Worm (Caenorhabditis elegans) whole organism, young adult: Measurements from ENCODE around the gene K01A2.5.

ENCODE experiments used
- B0019.2 ChIP-seq: fragments of 200-800 bp; sonication (Bioruptor generic); conservative IDR thresholded peaks from 2 replicates; pipeline ENCODE4 v1.3.6; 2022; ENCODE audit warnings: missing genetic modification reagents, missing genetic modification characterization, missing compliant biosample characterization
- C17E4.6 ChIP-seq: fragments of 200-800 bp; sonication (Bioruptor generic); IDR thresholded peaks from 2 replicates; pipeline ENCODE4 v1.3.6; 2022; ENCODE audit warnings: missing genetic modification reagents, missing genetic modification characterization, missing compliant biosample characterization
- F10E7.11 ChIP-seq: sonication (generic microtip); optimal IDR thresholded peaks from 2 replicates; lab custom pipeline; 2017; ENCODE audit warnings: mild to moderate bottlenecking, missing genetic modification characterization, moderate library complexity, missing compliant biosample characterization
- F22D6.2 ChIP-seq: sonication (generic microtip); optimal IDR thresholded peaks from 2 replicates; lab custom pipeline; 2016; ENCODE audit warnings: mild to moderate bottlenecking, missing genetic modification characterization, missing compliant biosample characterization
- F37B4.10 ChIP-seq: fragments of 200-800 bp; sonication (Bioruptor generic); IDR thresholded peaks from 2 replicates; pipeline ENCODE4 v1.3.6; 2022; ENCODE audit warnings: missing genetic modification characterization, missing compliant biosample characterization
- F49E8.2 ChIP-seq: sonication (generic microtip); optimal IDR thresholded peaks from 3 replicates; lab custom pipeline; 2017; ENCODE audit warnings: missing genetic modification characterization, mild to moderate bottlenecking, missing compliant biosample characterization, antibody characterized with exemption, moderate library complexity; ENCODE audit not compliant: insufficient read depth
- F52B5.7 ChIP-seq: sonication (generic microtip); optimal IDR thresholded peaks from 2 replicates; lab custom pipeline; 2016; ENCODE audit warnings: mild to moderate bottlenecking, missing genetic modification characterization, missing compliant biosample characterization
- T26A5.8 ChIP-seq: sonication (generic microtip); optimal IDR thresholded peaks from 2 replicates; lab custom pipeline; 2016; ENCODE audit warnings: missing genetic modification characterization, missing compliant biosample characterization
- Y95B8A.8 ChIP-seq: fragments of 200-800 bp; sonication (Bioruptor generic); IDR thresholded peaks from 2 replicates; pipeline ENCODE4 v1.3.6; 2022; ENCODE audit warnings: missing genetic modification reagents, missing genetic modification characterization, missing compliant biosample characterization
- ama-1 ChIP-seq, 3 experiments: fragments of 150-350 bp in 1 of 3; sonication (generic microtip) in 2 of 3; optimal IDR thresholded peaks; 2 replicates each; lab custom pipeline; 2014 to 2018; ENCODE audit warnings: missing biosample characterization in 2 of 3, missing genetic modification characterization in 2 of 3, missing genetic modification reagents in 2 of 3
- attf-6 ChIP-seq: fragments of 200-800 bp; sonication (Bioruptor generic); IDR thresholded peaks from 2 replicates; pipeline ENCODE4 v1.3.6; 2022; ENCODE audit warnings: missing genetic modification reagents, missing genetic modification characterization, missing compliant biosample characterization
- ceh-100 ChIP-seq: fragments of 200-800 bp; sonication (Bioruptor generic); IDR thresholded peaks from 2 replicates; pipeline ENCODE4 v1.3.6; 2022; ENCODE audit warnings: missing genetic modification reagents, missing genetic modification characterization, missing compliant biosample characterization
- ceh-27 ChIP-seq: fragments of 200-800 bp; sonication (Bioruptor generic); optimal IDR thresholded peaks from 2 replicates; lab custom pipeline; 2018; ENCODE audit warnings: mild to moderate bottlenecking, missing genetic modification characterization, moderate library complexity, missing compliant biosample characterization
- ceh-79 ChIP-seq: sonication (generic microtip); optimal IDR thresholded peaks from 2 replicates; lab custom pipeline; 2017; ENCODE audit warnings: mild to moderate bottlenecking, missing genetic modification characterization, missing compliant biosample characterization
- die-1 ChIP-seq: sonication (generic microtip); optimal IDR thresholded peaks from 2 replicates; lab custom pipeline; 2016; ENCODE audit warnings: missing genotype, mild to moderate bottlenecking, missing genetic modification characterization, missing compliant biosample characterization
- egl-44 ChIP-seq: fragments of 200-800 bp; sonication (Bioruptor generic); IDR thresholded peaks from 2 replicates; pipeline ENCODE4 v1.3.6; 2022; ENCODE audit warnings: missing genetic modification reagents, missing genetic modification characterization, missing compliant biosample characterization
- him-1 ChIP-seq: sonication (generic microtip); optimal IDR thresholded peaks from 2 replicates; lab custom pipeline; 2016; ENCODE audit warnings: missing genotype, missing genetic modification reagents, missing genetic modification characterization, missing compliant biosample characterization
- lag-1 ChIP-seq: fragments of 200-800 bp; sonication (Bioruptor generic); IDR thresholded peaks from 2 replicates; pipeline ENCODE4 v1.3.6; 2022; ENCODE audit warnings: missing genetic modification reagents, missing genetic modification characterization, missing compliant biosample characterization
- let-607 ChIP-seq, 2 experiments: fragments of 200-800 bp in 1 of 2; sonication (Bioruptor generic) in 1 of 2; sonication (generic microtip) in 1 of 2; optimal IDR thresholded peaks; 2 replicates each; lab custom pipeline; 2016 to 2018; ENCODE audit warnings: mild to moderate bottlenecking in 2 of 2, missing compliant biosample characterization in 2 of 2, missing genetic modification characterization in 2 of 2, moderate library complexity in 2 of 2, missing genotype in 1 of 2
- lin-26 ChIP-seq: fragments of 200-800 bp; sonication (Bioruptor generic); IDR thresholded peaks from 2 replicates; pipeline ENCODE4 v1.3.6; 2022; ENCODE audit warnings: missing genetic modification reagents, missing genetic modification characterization, missing compliant biosample characterization
- lin-35 ChIP-seq, 3 experiments: fragments of 150-350 bp in 2 of 3; sonication (generic microtip) in 1 of 3; optimal IDR thresholded peaks; 2 replicates each; lab custom pipeline; 2014 to 2018; ENCODE audit warnings: missing biosample characterization in 3 of 3, missing genetic modification characterization in 3 of 3, missing genetic modification reagents in 3 of 3
- lin-40 ChIP-seq: sonication (generic microtip); optimal IDR thresholded peaks from 2 replicates; lab custom pipeline; 2016; ENCODE audit warnings: missing genetic modification characterization, mild to moderate bottlenecking, missing compliant biosample characterization, missing genotype, missing genetic modification reagents
- madf-10 ChIP-seq: sonication (generic microtip); optimal IDR thresholded peaks from 2 replicates; lab custom pipeline; 2016; ENCODE audit warnings: mild to moderate bottlenecking, missing genetic modification characterization, missing compliant biosample characterization
- mcd-1 ChIP-seq: fragments of 200-800 bp; sonication (Bioruptor generic); IDR thresholded peaks from 2 replicates; pipeline ENCODE4 v1.3.6; 2022; ENCODE audit warnings: missing genetic modification reagents, missing genetic modification characterization, missing compliant biosample characterization
- mes-4 ChIP-seq: sonication (generic microtip); optimal IDR thresholded peaks from 2 replicates; lab custom pipeline; 2016; ENCODE audit warnings: missing genotype, missing genetic modification characterization, missing compliant biosample characterization
- nfya-2 ChIP-seq: fragments of 200-800 bp; sonication (Bioruptor generic); IDR thresholded peaks from 2 replicates; pipeline ENCODE4 v1.3.6; 2022; ENCODE audit warnings: missing genetic modification reagents, missing genetic modification characterization, missing compliant biosample characterization
- nfyb-1 ChIP-seq: fragments of 200-800 bp; sonication (Bioruptor generic); IDR thresholded peaks from 2 replicates; pipeline ENCODE4 v1.3.6; 2022; ENCODE audit warnings: missing genetic modification reagents, missing genetic modification characterization, missing compliant biosample characterization
- nhr-120 ChIP-seq: fragments of 200-800 bp; sonication (Bioruptor generic); IDR thresholded peaks from 2 replicates; pipeline ENCODE4 v1.3.6; 2022; ENCODE audit warnings: missing genetic modification characterization, missing compliant biosample characterization
- nhr-27 ChIP-seq: fragments of 200-800 bp; sonication (Bioruptor generic); optimal IDR thresholded peaks from 2 replicates; lab custom pipeline; 2018; ENCODE audit warnings: mild to moderate bottlenecking, missing genetic modification characterization, moderate library complexity, missing compliant biosample characterization
- nhr-80 ChIP-seq: sonication (generic microtip); optimal IDR thresholded peaks from 2 replicates; lab custom pipeline; 2016; ENCODE audit warnings: missing genetic modification characterization, missing compliant biosample characterization
- nhr-90 ChIP-seq: sonication (generic microtip); optimal IDR thresholded peaks from 2 replicates; lab custom pipeline; 2016; ENCODE audit warnings: missing genotype, mild to moderate bottlenecking, missing genetic modification characterization, missing compliant biosample characterization
- sea-2 ChIP-seq: fragments of 200-800 bp; sonication (Bioruptor generic); IDR thresholded peaks from 2 replicates; pipeline ENCODE4 v1.3.6; 2022; ENCODE audit warnings: missing genetic modification characterization, missing compliant biosample characterization
- snpc-1.1 ChIP-seq: sonication (generic microtip); optimal IDR thresholded peaks from 2 replicates; lab custom pipeline; 2017; ENCODE audit warnings: missing genetic modification characterization, mild to moderate bottlenecking, missing compliant biosample characterization, antibody characterized with exemption, moderate library complexity, missing genotype, missing genetic modification reagents; ENCODE audit not compliant: insufficient read depth
- snpc-3.4 ChIP-seq: sonication (generic microtip); optimal IDR thresholded peaks from 2 replicates; lab custom pipeline; 2017; ENCODE audit warnings: missing genetic modification characterization, mild to moderate bottlenecking, missing compliant biosample characterization, antibody characterized with exemption, moderate library complexity, missing genotype, missing genetic modification reagents
- sptf-2 ChIP-seq: fragments of 200-800 bp; sonication (Bioruptor generic); optimal IDR thresholded peaks from 2 replicates; lab custom pipeline; 2018; ENCODE audit warnings: mild to moderate bottlenecking, missing genetic modification characterization, missing compliant biosample characterization
- unc-130 ChIP-seq: sonication (generic microtip); optimal IDR thresholded peaks from 2 replicates; lab custom pipeline; 2016; ENCODE audit warnings: missing genetic modification reagents, missing genetic modification characterization, missing compliant biosample characterization
- zfh-2 ChIP-seq: fragments of 200-800 bp; sonication (Bioruptor generic); conservative IDR thresholded peaks from 2 replicates; pipeline ENCODE4 v1.3.6; 2022; ENCODE audit warnings: missing genetic modification reagents, missing genetic modification characterization, missing compliant biosample characterization
- zim-3 ChIP-seq: sonication (generic microtip); optimal IDR thresholded peaks from 2 replicates; lab custom pipeline; 2017; ENCODE audit warnings: mild to moderate bottlenecking, missing genetic modification characterization, moderate library complexity, missing compliant biosample characterization
- ztf-28 ChIP-seq: fragments of 200-800 bp; sonication (Bioruptor generic); IDR thresholded peaks from 2 replicates; pipeline ENCODE4 v1.3.6; 2022; ENCODE audit warnings: missing genetic modification reagents, missing genetic modification characterization, missing compliant biosample characterization
- ztf-3 ChIP-seq: fragments of 200-800 bp; sonication (Bioruptor generic); optimal IDR thresholded peaks from 2 replicates; lab custom pipeline; 2018; ENCODE audit warnings: mild to moderate bottlenecking, missing genetic modification characterization, missing compliant biosample characterization
- ztf-6 ChIP-seq: fragments of 200-800 bp; sonication (Bioruptor generic); IDR thresholded peaks from 2 replicates; pipeline ENCODE4 v1.3.6; 2022; ENCODE audit warnings: missing genetic modification reagents, missing genetic modification characterization, missing compliant biosample characterization

Gene K01A2.5

ce11 chrII:334828-335227, 33.8 kb downstream of the K01A2.5 start (continued):
- TF ChIP-seq let-607 (tag; optimal IDR thresholded peaks at IDR 0.05; lab: Kevin White, UChicago) (no peak), ztf-6 (GFP tag; lab: Robert Waterston, UW) (no peak), F10E7.11 (tag; lab: Kevin White, UChicago) (no peak), snpc-3.4 (no peak)

DNA sequence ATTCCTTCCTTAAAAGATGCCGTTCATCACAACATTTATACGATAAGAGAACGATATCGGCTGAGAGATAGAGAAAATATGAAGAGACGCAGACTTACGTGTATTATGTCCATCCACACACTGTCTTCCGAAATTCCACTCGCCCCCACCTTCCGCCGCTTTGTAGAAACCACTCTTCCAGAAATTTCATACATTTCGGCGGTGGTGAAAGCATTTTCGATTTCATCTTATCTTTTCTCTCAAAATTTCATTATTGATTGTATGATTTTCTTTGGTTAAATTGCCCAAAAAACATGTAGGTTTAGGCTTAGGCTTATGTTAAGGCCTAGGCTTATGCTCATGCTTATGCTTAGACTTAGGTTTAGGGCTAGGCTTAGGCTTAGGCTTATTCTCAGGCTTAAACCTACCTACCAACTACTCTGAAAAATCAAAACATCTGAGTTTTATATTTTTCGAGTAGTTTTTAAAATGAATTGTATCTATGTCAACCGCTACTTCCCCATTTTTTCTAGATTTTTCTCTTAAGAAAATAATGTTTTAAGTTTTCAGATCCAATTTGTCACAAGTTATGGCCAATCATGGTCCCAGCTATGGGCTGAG, 36.3 kb downstream of the K01A2.5 start, which contains the start of gene cpn-2:
TSS of gene cpn-2 (plus strand) at position 550 of the 600 bp plus-strand sequence.
- TF ChIP-seq ceh-27 (no peak), ceh-100 (GFP tag; lab: Robert Waterston, UW) (no peak), F37B4.10 (no peak), B0019.2 (GFP tag; lab: Robert Waterston, UW) (no peak), zfh-2 (GFP tag; lab: Robert Waterston, UW) (no peak), mcd-1 (GFP tag; lab: Robert Waterston, UW) (no peak), let-607 (tag; optimal IDR thresholded peaks at IDR 0.05; lab: Kevin White, UChicago) (no peak), nhr-90 (tag; lab: Kevin White, UChicago) (no peak), Y95B8A.8 (GFP tag; lab: Robert Waterston, UW) (no peak), unc-130 (GFP tag; lab: Kevin White, UChicago) (no peak), sptf-2 (GFP tag; lab: Kevin White, UChicago) (no peak), madf-10 (no peak), attf-6 (GFP tag; lab: Robert Waterston, UW) (no peak), lin-35 (GFP tag; optimal IDR thresholded peaks at IDR 0.05; lab: Kevin White, UChicago) (no peak), ztf-28 (GFP tag; lab: Robert Waterston, UW) (no peak), T26A5.8 (tag; lab: Kevin White, UChicago) (no peak), egl-44 (GFP tag; lab: Robert Waterston, UW) (no peak), die-1 (tag; lab: Kevin White, UChicago) (no peak)

DNA sequence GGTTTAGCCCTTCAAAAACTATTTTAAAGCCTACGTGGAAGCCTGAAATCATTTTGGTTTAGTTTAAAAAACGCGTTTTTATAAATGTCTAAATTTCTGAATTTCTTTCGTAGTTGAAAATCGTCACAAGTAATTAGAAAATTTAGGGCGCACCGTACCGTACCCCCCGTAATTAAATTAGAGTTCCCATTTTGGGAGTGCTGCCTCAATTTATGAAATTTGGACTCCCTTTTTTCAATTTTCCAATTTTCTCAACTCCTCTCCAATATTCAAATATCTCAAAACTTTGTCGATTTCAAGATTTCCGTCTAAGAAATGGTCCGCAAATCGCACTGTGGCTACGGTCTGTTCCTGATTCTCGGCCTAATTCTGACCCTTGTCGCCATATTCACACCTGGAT, 39.2 kb downstream of the K01A2.5 start, which contains the start of gene clc-31:
TSS of gene clc-31 (plus strand) at position 301 of the 400 bp plus-strand sequence.
- no peak for TF ChIP-seq Y95B8A.8 (GFP tag; lab: Robert Waterston, UW)
- no peak for TF ChIP-seq ceh-79 (tag; lab: Kevin White, UChicago)
- no peak for TF ChIP-seq ztf-3 (GFP tag; lab: Kevin White, UChicago)
- TF ChIP-seq ztf-6 (GFP tag; lab: Robert Waterston, UW): no peak
- no peak for TF ChIP-seq nhr-80
- no peak for TF ChIP-seq F49E8.2 (tag; lab: Kevin White, UChicago)
- TF ChIP-seq lag-1 (GFP tag; lab: Robert Waterston, UW): no peak
- no peak for TF ChIP-seq zim-3 (tag; lab: Kevin White, UChicago)

- TF ChIP-seq snpc-1.1 (tag; lab: Kevin White, UChicago) (no peak), nfyb-1 (GFP tag; lab: Robert Waterston, UW) (no peak)
Observed at ce11 chrII:340714-341113, 39.6 kb downstream of the K01A2.5 start.

ce11 chrII:341282-341681, 40.2 kb downstream of the K01A2.5 start:
- peak; percentile 82; the same call in 1 of the 2 replicates for TF ChIP-seq nfya-2
- no peak for TF ChIP-seq F52B5.7 (tag; lab: Kevin White, UChicago)
- TF ChIP-seq nhr-27 (tag; lab: Kevin White, UChicago): no peak
- no peak for TF ChIP-seq snpc-3.4
- TF ChIP-seq nhr-120 (GFP tag; lab: Robert Waterston, UW): no peak
- TF ChIP-seq F22D6.2 (tag; lab: Kevin White, UChicago): no peak
- TF ChIP-seq mes-4 (tag; lab: Kevin White, UChicago): no peak
- no peak for TF ChIP-seq C17E4.6 (GFP tag; lab: Robert Waterston, UW)
- no peak for TF ChIP-seq F49E8.2 (tag; lab: Kevin White, UChicago)
- TF ChIP-seq lin-26 (GFP tag; lab: Robert Waterston, UW): no peak
- TF ChIP-seq sea-2: no peak
- TF ChIP-seq ama-1 (optimal IDR thresholded peaks at IDR 0.05; lab: Kevin White, UChicago): no peak
- TF ChIP-seq ama-1 (GFP tag; optimal IDR thresholded peaks at IDR 0.05; lab: Kevin White, UChicago): no peak
- peak; percentile 96 for TF ChIP-seq nfyb-1 (GFP tag; lab: Robert Waterston, UW)
- no peak for TF ChIP-seq lin-40 (tag; lab: Kevin White, UChicago)
- no peak for TF ChIP-seq him-1 (tag; lab: Kevin White, UChicago)
